Fruit fly (Drosophila melanogaster): ENCODE data around the gene meso18E.

DNA sequence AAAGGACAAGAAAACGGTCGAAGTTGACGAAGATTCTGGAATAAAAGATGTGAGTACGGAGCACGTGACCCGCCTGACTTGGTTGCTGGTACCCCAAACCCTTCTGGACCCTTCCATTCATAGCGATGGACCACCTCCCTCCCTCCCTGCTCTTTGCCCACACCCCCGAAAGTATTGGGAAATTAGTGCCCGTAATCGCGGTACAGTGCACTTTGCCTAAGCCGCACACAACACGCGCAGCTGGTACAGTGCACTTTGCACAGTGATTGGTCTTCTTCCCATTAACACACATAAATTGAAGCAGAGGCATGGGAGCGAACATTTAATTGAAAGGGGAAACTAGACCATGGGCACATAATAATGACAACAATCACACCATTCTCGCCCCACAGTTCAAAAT is 28.8 kb downstream of the meso18E start:
- TF ChIP-seq CG14711 (tag; optimal IDR thresholded peaks at IDR 0.05) (no peak), CG7101 (tag; optimal IDR thresholded peaks at IDR 0.05) (no peak), toe (GFP tag; optimal IDR thresholded peaks at IDR 0.05) (no peak)

All from whole organism, adult.